Fruit fly (Drosophila melanogaster) whole organism, embryonic: Measurements from ENCODE around the gene scpr-C.
A peak's percentile ranks its signal among the peaks of the same experiment; 100 is the strongest.

Experiments
- ATbp ChIP-seq: fragments of 200-800 bp; sonication (Bioruptor generic); optimal IDR thresholded peaks from 2 replicates; lab custom pipeline; 2017; ENCODE audit warnings: missing biosample characterization, mild to moderate bottlenecking, missing genetic modification characterization, missing genetic modification reagents
- Atf-2 ChIP-seq: fragments of 200-800 bp; sonication (Bioruptor generic); optimal IDR thresholded peaks from 2 replicates; lab custom pipeline; 2016; ENCODE audit warnings: missing biosample characterization, missing genetic modification characterization
- BtbVII ChIP-seq: fragments of 200-800 bp; sonication (Bioruptor generic); optimal IDR thresholded peaks from 3 replicates; lab custom pipeline; 2017; ENCODE audit warnings: missing biosample characterization, mild to moderate bottlenecking, missing genetic modification characterization
- CG11093 ChIP-seq: fragments of 200-800 bp; sonication (Bioruptor generic); IDR thresholded peaks from 3 replicates; pipeline ENCODE4 v1.3.6; 2022; ENCODE audit warnings: missing biosample characterization, missing genetic modification characterization
- CG13296 ChIP-seq: fragments of 200-800 bp; sonication (Bioruptor generic); optimal IDR thresholded peaks from 3 replicates; lab custom pipeline; 2018; ENCODE audit warnings: missing biosample characterization, mild to moderate bottlenecking, missing genetic modification characterization
- CG13894 ChIP-seq: fragments of 200-800 bp; sonication (Bioruptor generic); optimal IDR thresholded peaks from 3 replicates; lab custom pipeline; 2018; ENCODE audit warnings: missing biosample characterization, mild to moderate bottlenecking, missing genetic modification characterization, moderate library complexity
- CG14710 ChIP-seq: fragments of 200-800 bp; sonication (Bioruptor generic); optimal IDR thresholded peaks from 3 replicates; lab custom pipeline; 2019; ENCODE audit warnings: missing biosample characterization, mild to moderate bottlenecking, missing genetic modification characterization, moderate library complexity
- CG15696 ChIP-seq: fragments of 200-800 bp; sonication (Bioruptor generic); optimal IDR thresholded peaks from 2 replicates; lab custom pipeline; 2019; ENCODE audit warnings: missing biosample characterization, mild to moderate bottlenecking, missing genetic modification characterization, moderate library complexity
- CG1603 ChIP-seq: fragments of 200-800 bp; sonication (Bioruptor generic); optimal IDR thresholded peaks from 2 replicates; lab custom pipeline; 2019; ENCODE audit warnings: missing biosample characterization, mild to moderate bottlenecking, missing genetic modification characterization, moderate library complexity
- CG2116 ChIP-seq: fragments of 200-800 bp; sonication (Bioruptor generic); optimal IDR thresholded peaks from 3 replicates; lab custom pipeline; 2018; ENCODE audit warnings: missing biosample characterization, mild to moderate bottlenecking, missing genetic modification characterization
- CG30020 ChIP-seq: fragments of 200-800 bp; optimal IDR thresholded peaks from 2 replicates; lab custom pipeline; 2019; ENCODE audit warnings: missing biosample characterization, mild to moderate bottlenecking, missing genetic modification characterization, moderate library complexity
- CG33557 ChIP-seq: fragments of 200-800 bp; sonication (Bioruptor generic); optimal IDR thresholded peaks from 2 replicates; lab custom pipeline; 2019; ENCODE audit warnings: missing biosample characterization, mild to moderate bottlenecking, missing genetic modification characterization, moderate library complexity
- CG34422 ChIP-seq: fragments of 200-800 bp; sonication (Bioruptor generic); IDR thresholded peaks from 3 replicates; pipeline ENCODE4 v1.3.6; 2022; ENCODE audit warnings: missing biosample characterization, missing genetic modification characterization
- CG6654 ChIP-seq: fragments of 200-800 bp; sonication (Bioruptor generic); optimal IDR thresholded peaks from 2 replicates; lab custom pipeline; 2017; ENCODE audit warnings: missing biosample characterization, mild to moderate bottlenecking, missing genetic modification characterization
- CG6689 ChIP-seq: fragments of 200-800 bp; sonication (Bioruptor generic); IDR thresholded peaks from 2 replicates; pipeline ENCODE4 v1.3.6; 2022; ENCODE audit warnings: missing biosample characterization, missing genetic modification characterization
- CG9609 ChIP-seq: fragments of 200-800 bp; sonication (Bioruptor generic); optimal IDR thresholded peaks from 3 replicates; lab custom pipeline; 2016; ENCODE audit warnings: missing biosample characterization, missing genetic modification characterization
- CTCF ChIP-seq: fragments of 200-800 bp; sonication (Bioruptor generic); optimal IDR thresholded peaks from 2 replicates; lab custom pipeline; 2017; ENCODE audit warnings: missing biosample characterization, mild to moderate bottlenecking, missing genetic modification characterization, moderate library complexity
- CoRest ChIP-seq: fragments of 200-800 bp; sonication (Bioruptor generic); optimal IDR thresholded peaks from 3 replicates; lab custom pipeline; 2018; ENCODE audit warnings: missing biosample characterization, mild to moderate bottlenecking, missing genetic modification characterization, moderate library complexity
- D19B ChIP-seq: fragments of 200-800 bp; sonication (Bioruptor generic); optimal IDR thresholded peaks from 2 replicates; lab custom pipeline; 2017; ENCODE audit warnings: missing biosample characterization, mild to moderate bottlenecking, missing genetic modification characterization
- Dip2 ChIP-seq: fragments of 200-800 bp; sonication (Bioruptor generic); IDR thresholded peaks from 2 replicates; pipeline ENCODE4 v1.3.6; 2022; ENCODE audit warnings: missing biosample characterization, missing genetic modification characterization
- ERR ChIP-seq: fragments of 200-800 bp; sonication (Bioruptor generic); optimal IDR thresholded peaks from 2 replicates; lab custom pipeline; 2016; ENCODE audit warnings: missing biosample characterization, missing genetic modification characterization
- Ets65A ChIP-seq: fragments of 200-800 bp; sonication (Bioruptor generic); peaks from one replicate; lab custom pipeline; 2016; ENCODE audit warnings: missing biosample characterization, missing genetic modification characterization
- Ets97D ChIP-seq: fragments of 200-800 bp; sonication (Bioruptor generic); optimal IDR thresholded peaks from 3 replicates; lab custom pipeline; 2016; ENCODE audit warnings: missing biosample characterization, missing genetic modification characterization
- GATAe ChIP-seq: fragments of 200-800 bp; sonication (Bioruptor generic); conservative IDR thresholded peaks from 2 replicates; pipeline ENCODE4 v1.3.6; 2022; ENCODE audit warnings: missing biosample characterization, missing genetic modification characterization
- Gug ChIP-seq: fragments of 200-800 bp; sonication (Bioruptor generic); IDR thresholded peaks from 4 replicates; pipeline ENCODE4 v1.3.6; 2022; ENCODE audit warnings: missing biosample characterization, missing genetic modification characterization
- HLH4C ChIP-seq: fragments of 200-800 bp; sonication (Bioruptor generic); IDR thresholded peaks from 3 replicates; pipeline ENCODE4 v1.3.6; 2022; ENCODE audit warnings: missing biosample characterization, missing genetic modification characterization; ENCODE audit not compliant: partially characterized antibody
- HLHmδ ChIP-seq: fragments of 200-800 bp; sonication (Bioruptor generic); optimal IDR thresholded peaks from 2 replicates; lab custom pipeline; 2018; ENCODE audit warnings: missing biosample characterization, mild to moderate bottlenecking, missing genetic modification characterization, moderate library complexity
- Hr78 ChIP-seq, 2 experiments: fragments of 200-800 bp in 1 of 2; fragments of >200 bp in 1 of 2; sonication (Bioruptor generic) in 1 of 2; optimal IDR thresholded peaks; 2 replicates each; lab custom pipeline; 2017 to 2019; ENCODE audit warnings: missing biosample characterization in 2 of 2, missing genetic modification characterization in 2 of 2, mild to moderate bottlenecking in 1 of 2, moderate library complexity in 1 of 2
- Lhr ChIP-seq: fragments of 200-800 bp; sonication (Bioruptor generic); optimal IDR thresholded peaks from 3 replicates; lab custom pipeline; 2017; ENCODE audit warnings: mild to moderate bottlenecking, missing biosample characterization, missing genetic modification reagents, missing genetic modification characterization
- MESR4 ChIP-seq: fragments of 200-800 bp; sonication (Bioruptor generic); optimal IDR thresholded peaks from 2 replicates; lab custom pipeline; 2018; ENCODE audit warnings: missing biosample characterization, mild to moderate bottlenecking, missing genetic modification characterization, moderate library complexity
- Mad ChIP-seq: fragments of 200-800 bp; sonication (Bioruptor generic); optimal IDR thresholded peaks from 2 replicates; lab custom pipeline; 2016; ENCODE audit warnings: missing biosample characterization, missing genetic modification characterization
- Xbp1 ChIP-seq: fragments of 200-800 bp; sonication (Bioruptor generic); optimal IDR thresholded peaks from 3 replicates; lab custom pipeline; 2016; ENCODE audit warnings: missing biosample characterization, mild to moderate bottlenecking, missing genetic modification characterization
- ash1 ChIP-seq: fragments of 200-800 bp; sonication (Bioruptor generic); optimal IDR thresholded peaks from 2 replicates; lab custom pipeline; 2018; ENCODE audit warnings: missing biosample characterization, mild to moderate bottlenecking, missing genetic modification characterization
- dpn ChIP-seq, 2 experiments: fragments of 200-800 bp; sonication (Bioruptor generic); optimal IDR thresholded peaks; 3 replicates each; lab custom pipeline; 2016; ENCODE audit warnings: missing biosample characterization in 2 of 2, missing genetic modification characterization in 2 of 2
- emc ChIP-seq: fragments of 200-800 bp; sonication (Bioruptor generic); optimal IDR thresholded peaks from 2 replicates; lab custom pipeline; 2016; ENCODE audit warnings: missing biosample characterization, missing genetic modification characterization
- gem ChIP-seq: fragments of 200-800 bp; sonication (Bioruptor generic); optimal IDR thresholded peaks from 2 replicates; lab custom pipeline; 2019; ENCODE audit warnings: missing biosample characterization, mild to moderate bottlenecking, missing genetic modification characterization, moderate library complexity
- hkb ChIP-seq, 2 experiments: fragments of 200-800 bp in 1 of 2; fragments of >200 bp in 1 of 2; sonication (Bioruptor generic) in 1 of 2; IDR thresholded peaks in 1 of 2; optimal IDR thresholded peaks in 1 of 2; 2 replicates each; pipeline versions ENCODE4 v1.3.6 to Lab custom; 2017 to 2022; ENCODE audit warnings: missing biosample characterization in 1 of 2, missing genetic modification characterization in 1 of 2
- hth ChIP-seq: fragments of >200 bp; optimal IDR thresholded peaks from 2 replicates; lab custom pipeline; 2017; ENCODE audit warnings: inconsistent platforms
- kay ChIP-seq: fragments of 200-800 bp; sonication (Bioruptor generic); optimal IDR thresholded peaks from 2 replicates; lab custom pipeline; 2016; ENCODE audit warnings: missing biosample characterization, missing genetic modification characterization
- lab ChIP-seq: fragments of 200-800 bp; sonication (Bioruptor generic); optimal IDR thresholded peaks from 3 replicates; lab custom pipeline; 2017; ENCODE audit warnings: missing biosample characterization, missing genetic modification characterization, mild to moderate bottlenecking, moderate library complexity, missing genetic modification reagents
- lilli ChIP-seq: fragments of 200-800 bp; sonication (Bioruptor generic); optimal IDR thresholded peaks from 3 replicates; lab custom pipeline; 2016; ENCODE audit warnings: missing biosample characterization, missing genetic modification characterization
- nmo ChIP-seq: fragments of 200-800 bp; sonication (Bioruptor generic); optimal IDR thresholded peaks from 2 replicates; lab custom pipeline; 2018; ENCODE audit warnings: missing biosample characterization, mild to moderate bottlenecking, missing genetic modification characterization, moderate library complexity
- oc ChIP-seq: fragments of 200-800 bp; sonication (Bioruptor generic); optimal IDR thresholded peaks from 2 replicates; lab custom pipeline; 2018; ENCODE audit warnings: missing biosample characterization, mild to moderate bottlenecking, missing genetic modification characterization, moderate library complexity
- org-1 ChIP-seq: fragments of 200-800 bp; sonication (Bioruptor generic); optimal IDR thresholded peaks from 2 replicates; lab custom pipeline; 2017; ENCODE audit warnings: missing biosample characterization, missing genetic modification characterization
- p53 ChIP-seq: fragments of 200-800 bp; sonication (Bioruptor generic); optimal IDR thresholded peaks from 2 replicates; lab custom pipeline; 2016; ENCODE audit warnings: missing biosample characterization, missing genetic modification characterization
- row ChIP-seq: fragments of 200-800 bp; sonication (Bioruptor generic); IDR thresholded peaks from 3 replicates; pipeline ENCODE4 v1.3.6; 2022; ENCODE audit warnings: missing biosample characterization, missing genetic modification characterization
- sd ChIP-seq: fragments of 200-800 bp; sonication (Bioruptor generic); optimal IDR thresholded peaks from 3 replicates; lab custom pipeline; 2018; ENCODE audit warnings: missing biosample characterization, mild to moderate bottlenecking, missing genetic modification characterization, moderate library complexity
- slou ChIP-seq: fragments of 200-800 bp; sonication (Bioruptor generic); optimal IDR thresholded peaks from 3 replicates; lab custom pipeline; 2016; ENCODE audit warnings: missing biosample characterization, missing genetic modification characterization
- tap ChIP-seq: fragments of 200-800 bp; optimal IDR thresholded peaks from 3 replicates; lab custom pipeline; 2019; ENCODE audit warnings: missing biosample characterization, mild to moderate bottlenecking, missing genetic modification characterization, moderate library complexity
- ttk ChIP-seq: fragments of 200-800 bp; sonication (Bioruptor generic); IDR thresholded peaks from 2 replicates; pipeline ENCODE4 v2.1.2; 2022; ENCODE audit warnings: missing biosample characterization, missing genetic modification characterization
- zf30C ChIP-seq: fragments of 200-800 bp; sonication (Bioruptor generic); optimal IDR thresholded peaks from 3 replicates; lab custom pipeline; 2018; ENCODE audit warnings: missing biosample characterization, mild to moderate bottlenecking, missing genetic modification characterization

The scpr-C gene

dm6 chr3R:11234918-11235371 lies 9.6 kb downstream of the scpr-C start, which contains the start of the genes Arfip and CG17721 (continued):
- TF ChIP-seq CG2116 (peak; percentile 21), BtbVII (GFP tag; lab: Kevin White, UChicago) (no peak), HLHmδ (peak; percentile 12), Ets97D (GFP tag; lab: Kevin White, UChicago) (peak; percentile 53), ash1 (GFP tag; lab: Kevin White, UChicago) (no peak), D19B (no peak), CG13296 (GFP tag; lab: Kevin White, UChicago) (no peak), hkb (optimal IDR thresholded peaks at IDR 0.05; lab: Kevin White, UChicago) (peak; percentile 70), hkb (GFP tag; IDR thresholded peaks at IDR 0.05; lab: Robert Waterston, UW) (no peak), Hr78 (GFP tag; optimal IDR thresholded peaks at IDR 0.05; lab: Kevin White, UChicago) (no peak), dpn (GFP tag; optimal IDR thresholded peaks at IDR 0.05; lab: Kevin White, UChicago) (no peak), emc (no peak), sd (tag; lab: Kevin White, UChicago) (no peak), CG33557 (GFP tag; lab: Kevin White, UChicago) (no peak), kay (GFP tag; lab: Kevin White, UChicago) (no peak), CG30020 (tag; lab: Kevin White, UChicago) (peak; percentile 62), Ets65A (GFP tag; lab: Kevin White, UChicago) (peak; percentile 59), CG6654 (GFP tag; lab: Kevin White, UChicago) (peak; percentile 67), CG15696 (tag; lab: Kevin White, UChicago) (no peak), Mad (GFP tag; lab: Kevin White, UChicago) (no peak), lilli (GFP tag; lab: Kevin White, UChicago) (no peak), gem (no peak), oc (tag; lab: Kevin White, UChicago) (no peak), GATAe (GFP tag; lab: Robert Waterston, UW) (no peak), ATbp (GFP tag; lab: Kevin White, UChicago) (no peak), Atf-2 (GFP tag; lab: Kevin White, UChicago) (no peak), nmo (GFP tag; lab: Kevin White, UChicago) (peak; percentile 68), MESR4 (GFP tag; lab: Kevin White, UChicago) (peak; percentile 73), CG11093 (GFP tag; lab: Robert Waterston, UW) (no peak), org-1 (no peak), CG1603 (tag; lab: Kevin White, UChicago) (peak; percentile 67), tap (tag; lab: Kevin White, UChicago) (no peak), CTCF (no peak), ttk (GFP tag; lab: Robert Waterston, UW) (no peak), HLH4C (no peak), p53 (GFP tag; lab: Kevin White, UChicago) (no peak), row (peak; percentile 63), CG34422 (GFP tag; lab: Robert Waterston, UW) (peak; percentile 53; the same call in 1 of the 3 replicates), zf30C (GFP tag; lab: Kevin White, UChicago) (no peak), slou (no peak), Dip2 (no peak), lab (GFP tag; lab: Kevin White, UChicago) (no peak), Gug (GFP tag; lab: Robert Waterston, UW) (no peak), CG9609 (no peak), Lhr (peak; percentile 72), ERR (GFP tag; lab: Kevin White, UChicago) (no peak), CG6689 (no peak), hth (lab: Kevin White, UChicago) (no peak), Xbp1 (GFP tag; lab: Kevin White, UChicago) (no peak), CoRest (tag; lab: Kevin White, UChicago) (peak; percentile 52), CG13894 (tag; lab: Kevin White, UChicago) (no peak), CG14710 (tag; lab: Kevin White, UChicago) (peak; percentile 93)
